Worm (Caenorhabditis elegans) whole organism, midembryonic: ENCODE measurements around the gene toe-1.

Experiments used
- T22C8.4 ChIP-seq: fragments of 200-800 bp; sonication (Bioruptor generic); IDR thresholded peaks from 2 replicates; pipeline ENCODE4 v1.3.6; 2022; ENCODE audit warnings: missing genetic modification characterization, missing compliant biosample characterization
- cog-1 ChIP-seq: sonication (generic microtip); optimal IDR thresholded peaks from 2 replicates; lab custom pipeline; 2016; ENCODE audit warnings: missing genetic modification characterization, missing compliant biosample characterization
- flt-1 ChIP-seq: fragments of 200-800 bp; sonication (Bioruptor generic); IDR thresholded peaks from 2 replicates; pipeline ENCODE4 v1.3.6; 2022; ENCODE audit warnings: missing genetic modification characterization, missing compliant biosample characterization
- klf-2 ChIP-seq: fragments of 200-800 bp; sonication (Bioruptor generic); conservative IDR thresholded peaks from 2 replicates; pipeline ENCODE4 v1.3.6; 2022; ENCODE audit warnings: missing genetic modification reagents, missing genetic modification characterization, missing compliant biosample characterization
- med-1 ChIP-seq: sonication (generic microtip); optimal IDR thresholded peaks from 2 replicates; lab custom pipeline; 2017; ENCODE audit warnings: missing genetic modification characterization, mild to moderate bottlenecking, missing compliant biosample characterization, antibody characterized with exemption, missing genetic modification reagents; ENCODE audit not compliant: insufficient read depth
- ref-1 ChIP-seq: fragments of 200-800 bp; sonication (Bioruptor generic); conservative IDR thresholded peaks from 2 replicates; pipeline ENCODE4 v1.3.6; 2022; ENCODE audit warnings: missing genetic modification reagents, missing genetic modification characterization, missing compliant biosample characterization
- tab-1 ChIP-seq: fragments of 200-800 bp; sonication (Bioruptor generic); IDR thresholded peaks from 2 replicates; pipeline ENCODE4 v1.3.6; 2022; ENCODE audit warnings: missing genetic modification characterization, missing compliant biosample characterization
- ztf-23 ChIP-seq: fragments of 200-800 bp; sonication (Bioruptor generic); IDR thresholded peaks from 2 replicates; pipeline ENCODE4 v1.3.6; 2022; ENCODE audit warnings: missing genetic modification reagents, missing genetic modification characterization, missing compliant biosample characterization
- ztf-29 ChIP-seq: fragments of 200-800 bp; sonication (Bioruptor generic); IDR thresholded peaks from 2 replicates; pipeline ENCODE4 v1.3.6; 2022; ENCODE audit warnings: missing genetic modification reagents, missing genetic modification characterization, missing compliant biosample characterization

toe-1 gene

DNA sequence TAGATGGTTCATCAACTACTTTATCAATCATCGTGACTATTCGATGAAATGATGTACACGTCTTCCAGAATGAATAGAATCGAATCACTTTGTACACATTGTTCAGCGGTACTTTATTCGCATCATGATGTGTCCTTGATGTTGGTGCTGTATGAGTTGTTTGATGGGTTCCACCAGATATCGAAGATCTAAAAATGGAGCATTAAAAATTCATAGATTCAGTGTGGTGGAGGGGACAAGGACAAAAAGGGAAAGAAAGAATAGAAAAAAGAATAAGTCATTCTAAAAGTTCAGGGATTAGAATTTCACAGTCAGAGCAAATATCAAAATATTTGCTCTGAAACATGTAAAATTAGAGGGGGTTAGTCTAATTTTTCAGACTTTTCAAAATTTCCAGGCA, 19.8 kb downstream of the toe-1 start:
- TF ChIP-seq tab-1 (GFP tag; lab: Robert Waterston, UW), result no peak

DNA sequence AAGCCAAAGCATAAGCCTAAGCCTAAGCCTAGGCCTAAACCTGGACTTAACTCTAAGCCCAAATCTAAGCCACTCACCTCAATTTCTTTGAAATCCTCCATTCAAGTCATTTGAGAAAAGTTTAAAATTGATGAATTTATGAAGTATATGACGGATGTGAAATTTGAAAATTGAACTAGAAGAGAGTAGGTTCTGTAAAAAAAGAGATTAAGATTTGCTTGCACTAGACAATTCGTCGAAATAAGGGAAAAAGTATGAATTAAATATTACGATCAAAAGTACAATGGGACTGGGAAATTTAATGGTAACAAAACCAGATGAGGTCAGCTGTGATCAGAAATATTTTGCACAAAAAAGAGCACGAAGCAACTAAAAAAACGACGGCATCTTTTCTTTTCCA, 28.1 kb downstream of the toe-1 start, which contains the start of gene twk-2:
TSS of gene twk-2 (minus strand) at position 101 of the 400 bp plus-strand sequence.
- no peak for TF ChIP-seq klf-2 (GFP tag; lab: Robert Waterston, UW)
- TF ChIP-seq flt-1, result no peak
- no peak for TF ChIP-seq cog-1 (tag; lab: Kevin White, UChicago)
- no peak for TF ChIP-seq T22C8.4 (GFP tag; lab: Robert Waterston, UW)
- TF ChIP-seq ztf-23 (GFP tag; lab: Robert Waterston, UW), result no peak
- TF ChIP-seq tab-1 (GFP tag; lab: Robert Waterston, UW), result no peak
- no peak for TF ChIP-seq med-1 (GFP tag; lab: Kevin White, UChicago)
- no peak for TF ChIP-seq ztf-29 (GFP tag; lab: Robert Waterston, UW)
- no peak for TF ChIP-seq ref-1 (GFP tag; lab: Robert Waterston, UW)

DNA sequence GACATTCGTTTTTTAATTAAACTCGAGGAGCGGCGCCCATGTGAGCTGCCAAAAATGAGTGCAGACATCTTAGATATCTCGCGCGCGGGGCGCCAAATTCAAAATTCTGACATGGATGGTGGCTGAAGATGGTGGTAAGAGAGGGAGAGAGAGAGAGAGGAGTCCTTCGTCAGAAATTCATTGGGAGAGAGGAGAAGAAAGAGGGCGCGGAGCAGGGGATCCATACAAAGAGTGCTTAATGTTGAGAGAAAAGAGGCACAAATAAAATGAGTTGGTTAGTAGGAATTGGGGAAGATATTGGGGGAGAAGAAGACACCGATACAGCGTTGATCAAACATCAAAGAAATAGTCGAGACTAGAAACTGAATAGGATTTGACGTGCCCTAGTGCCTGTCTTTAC, 28.5 kb downstream of the toe-1 start:
- TF ChIP-seq ztf-29 (GFP tag; lab: Robert Waterston, UW) (no peak), flt-1 (no peak), T22C8.4 (GFP tag; lab: Robert Waterston, UW) (no peak), tab-1 (GFP tag; lab: Robert Waterston, UW) (no peak), ztf-23 (GFP tag; lab: Robert Waterston, UW) (no peak), cog-1 (tag; lab: Kevin White, UChicago) (no peak), med-1 (GFP tag; lab: Kevin White, UChicago) (no peak), klf-2 (GFP tag; lab: Robert Waterston, UW) (no peak), ref-1 (GFP tag; lab: Robert Waterston, UW) (no peak)

DNA sequence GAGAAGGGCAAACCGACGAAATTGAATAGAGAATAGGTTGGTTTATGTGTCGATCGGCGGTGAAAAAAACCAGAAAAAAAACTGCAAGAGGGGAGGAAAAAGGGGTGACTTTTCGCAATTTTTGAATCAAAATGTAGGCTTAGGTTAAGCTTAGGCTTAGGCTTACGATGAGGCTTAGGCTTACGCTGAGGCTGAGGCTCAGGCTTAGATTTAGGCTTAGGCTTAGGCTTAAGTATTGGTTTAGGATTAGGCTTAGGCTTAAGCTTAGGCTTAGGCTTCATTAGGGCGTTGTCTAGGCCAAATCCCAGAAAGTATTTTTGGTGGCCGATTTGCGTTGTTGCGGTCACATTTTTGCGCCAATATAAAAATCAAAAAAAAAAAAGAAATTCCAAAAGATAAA, 29.9 kb downstream of the toe-1 start:
- no peak for TF ChIP-seq T22C8.4 (GFP tag; lab: Robert Waterston, UW)
- TF ChIP-seq ztf-23 (GFP tag; lab: Robert Waterston, UW), result no peak
- TF ChIP-seq ztf-29 (GFP tag; lab: Robert Waterston, UW), result no peak
- no peak for TF ChIP-seq cog-1 (tag; lab: Kevin White, UChicago)
- no peak for TF ChIP-seq klf-2 (GFP tag; lab: Robert Waterston, UW)
- TF ChIP-seq tab-1 (GFP tag; lab: Robert Waterston, UW), result no peak
- TF ChIP-seq ref-1 (GFP tag; lab: Robert Waterston, UW), result no peak
- TF ChIP-seq med-1 (GFP tag; lab: Kevin White, UChicago), result no peak
- TF ChIP-seq flt-1, result no peak

DNA sequence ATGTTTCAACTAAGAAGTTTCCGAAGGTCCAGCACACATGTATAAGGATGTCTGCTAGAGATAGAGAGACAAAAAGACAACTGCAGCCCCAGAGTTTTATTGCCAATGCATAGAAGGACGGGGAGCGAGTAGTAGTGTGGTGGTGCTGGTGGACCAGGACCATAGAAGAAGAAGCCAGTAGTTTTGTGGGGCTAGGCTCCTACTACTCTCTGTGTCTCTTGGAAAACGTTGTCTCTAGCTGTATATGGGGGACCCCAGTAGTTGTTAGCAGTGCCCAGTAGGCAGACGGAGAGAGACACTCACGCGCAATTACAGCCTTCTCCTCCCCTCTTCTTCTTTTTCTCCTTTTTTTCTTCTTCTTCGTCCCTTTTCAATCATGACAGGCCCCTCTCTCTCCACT, 31.1 kb downstream of the toe-1 start:
- no peak for TF ChIP-seq ref-1 (GFP tag; lab: Robert Waterston, UW)
- TF ChIP-seq ztf-23 (GFP tag; lab: Robert Waterston, UW), result no peak
- no peak for TF ChIP-seq klf-2 (GFP tag; lab: Robert Waterston, UW)
- TF ChIP-seq cog-1 (tag; lab: Kevin White, UChicago), result no peak
- no peak for TF ChIP-seq med-1 (GFP tag; lab: Kevin White, UChicago)
- TF ChIP-seq T22C8.4 (GFP tag; lab: Robert Waterston, UW), result no peak
- no peak for TF ChIP-seq ztf-29 (GFP tag; lab: Robert Waterston, UW)
- no peak for TF ChIP-seq flt-1
- TF ChIP-seq tab-1 (GFP tag; lab: Robert Waterston, UW), result no peak

DNA sequence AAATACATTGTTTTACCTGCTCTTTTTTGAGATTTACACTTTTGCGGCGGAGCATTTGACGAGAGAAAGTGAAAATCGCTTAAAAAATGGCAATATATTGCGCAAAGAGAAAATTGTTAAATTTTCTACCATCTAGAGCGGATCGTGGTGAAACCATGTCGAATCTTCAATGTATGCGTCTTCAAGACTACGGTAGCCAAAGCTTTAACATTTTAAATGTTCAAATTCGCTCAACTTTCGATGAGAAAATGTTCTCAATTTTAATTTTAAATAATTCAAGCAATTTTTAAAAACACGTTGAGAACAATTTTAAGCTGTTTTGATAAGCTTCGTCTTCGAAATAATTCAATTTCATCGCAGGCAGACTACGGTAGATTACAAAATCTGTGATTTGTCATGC, 35.3 kb downstream of the toe-1 start:
- TF ChIP-seq T22C8.4 (GFP tag; lab: Robert Waterston, UW) (no peak), med-1 (GFP tag; lab: Kevin White, UChicago) (no peak), klf-2 (GFP tag; lab: Robert Waterston, UW) (no peak)

DNA sequence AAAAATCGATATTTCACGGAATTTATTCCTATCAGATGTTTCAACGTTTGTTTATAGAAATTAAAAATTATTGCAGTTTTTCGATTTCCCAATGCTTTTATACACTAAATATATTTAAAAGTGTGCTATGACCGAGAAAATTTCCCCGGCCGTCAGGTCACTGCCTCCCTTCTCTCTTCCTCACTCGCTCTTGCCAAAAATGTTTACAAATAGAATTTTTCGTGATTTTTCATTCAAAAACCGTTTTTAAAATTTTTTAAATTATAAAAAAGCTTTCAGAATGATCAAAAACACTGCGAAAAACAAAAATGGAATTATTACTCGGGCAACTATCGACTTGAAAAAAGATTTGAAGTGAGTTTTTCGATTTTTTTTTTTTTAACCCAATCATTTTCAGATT, 35.9 kb downstream of the toe-1 start, which contains the start of the genes T12C9.7 and vps-18:
TSS of gene T12C9.7 (minus strand) at position 101 of the 400 bp plus-strand sequence.
TSS of gene vps-18 (plus strand) at position 280 of the 400 bp plus-strand sequence.
- TF ChIP-seq T22C8.4 (GFP tag; lab: Robert Waterston, UW) (no peak), flt-1 (no peak), ztf-23 (GFP tag; lab: Robert Waterston, UW) (no peak), klf-2 (GFP tag; lab: Robert Waterston, UW) (no peak), tab-1 (GFP tag; lab: Robert Waterston, UW) (no peak), ztf-29 (GFP tag; lab: Robert Waterston, UW) (no peak), ref-1 (GFP tag; lab: Robert Waterston, UW) (no peak), med-1 (GFP tag; lab: Kevin White, UChicago) (no peak), cog-1 (tag; lab: Kevin White, UChicago) (no peak)

DNA sequence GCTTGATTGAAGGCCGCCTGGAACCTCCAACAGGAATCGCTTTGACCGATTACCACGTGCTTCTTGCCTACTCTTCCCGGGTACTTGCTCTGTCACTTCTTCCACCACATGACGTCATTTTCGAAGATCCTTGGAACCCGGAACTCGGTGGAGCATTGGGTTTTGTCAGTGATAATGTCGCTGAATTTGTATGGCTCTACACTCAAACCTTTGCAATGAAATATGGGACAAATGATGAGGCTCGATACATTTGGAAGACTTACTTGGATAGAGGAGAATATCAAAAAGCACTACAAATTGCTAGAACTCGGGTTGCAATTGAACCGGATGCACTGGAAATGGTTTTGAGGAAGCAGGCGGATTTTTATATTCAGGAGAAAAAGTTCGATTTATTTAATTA, 37.9 kb downstream of the toe-1 start:
- TF ChIP-seq ztf-23 (GFP tag; lab: Robert Waterston, UW) (no peak), T22C8.4 (GFP tag; lab: Robert Waterston, UW) (no peak), ztf-29 (GFP tag; lab: Robert Waterston, UW) (no peak), med-1 (GFP tag; lab: Kevin White, UChicago) (no peak), tab-1 (GFP tag; lab: Robert Waterston, UW) (no peak), cog-1 (tag; lab: Kevin White, UChicago) (no peak), flt-1 (no peak)

DNA sequence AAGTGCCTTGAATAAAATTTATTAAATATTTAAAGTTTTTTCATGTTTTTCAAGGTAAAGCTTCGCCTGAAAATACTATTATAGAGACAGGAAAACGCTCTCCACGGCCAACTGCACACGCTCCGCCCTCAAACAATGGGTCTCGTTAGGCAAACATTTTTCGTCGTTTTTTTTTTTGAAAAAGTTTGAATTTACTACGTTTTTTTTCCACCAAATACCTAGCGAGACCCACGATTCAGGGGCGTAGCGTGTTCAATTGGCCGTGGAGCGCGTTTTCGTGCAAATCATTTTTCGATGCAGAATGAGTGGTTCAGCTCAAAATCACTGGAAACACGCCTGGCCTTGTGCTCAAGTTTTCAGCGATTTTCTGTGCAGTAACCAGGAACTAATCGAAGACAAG, 42.9 kb downstream of the toe-1 start, which contains the start of gene W06B4.2:
TSS of gene W06B4.2 (plus strand) at position 301 of the 400 bp plus-strand sequence.
- TF ChIP-seq cog-1 (tag; lab: Kevin White, UChicago) (no peak), flt-1 (no peak), klf-2 (GFP tag; lab: Robert Waterston, UW) (no peak), ztf-23 (GFP tag; lab: Robert Waterston, UW) (no peak), ref-1 (GFP tag; lab: Robert Waterston, UW) (no peak), med-1 (GFP tag; lab: Kevin White, UChicago) (no peak)
